Worm (Caenorhabditis elegans): Measurements from ENCODE around the gene C25G4.7.
A peak's percentile ranks its signal among the peaks of the same experiment; 100 is the strongest.

ce11 chrIV:12417536-12418195 lies 39.0 kb upstream of the C25G4.7 start, which contains the start of gene F08G5.3:
- no peak for TF ChIP-seq nfya-1 (tag; optimal IDR thresholded peaks at IDR 0.05; ENCODE audit: borderline replicate concordance, insufficient read depth)
- 0 out of 2 replicates have a peak, but pooled peaks have one; percentile 33 for TF ChIP-seq C17E4.6 (GFP tag; IDR thresholded peaks at IDR 0.05)
- TF ChIP-seq B0035.1 (tag; optimal IDR thresholded peaks at IDR 0.05) = no peak
- TF ChIP-seq egl-18 (GFP tag; IDR thresholded peaks at IDR 0.05) = 0 out of 2 replicates have a peak, but pooled peaks have one; percentile 9
- peak; percentile 27 for TF ChIP-seq ceh-79 (tag; optimal IDR thresholded peaks at IDR 0.05)
- TF ChIP-seq dpff-1 (tag; optimal IDR thresholded peaks at IDR 0.05) = no peak
- TF ChIP-seq Y95B8A.8 (GFP tag; IDR thresholded peaks at IDR 0.05) = no peak
- no peak for TF ChIP-seq aptf-3 (GFP tag; IDR thresholded peaks at IDR 0.05)
- peak; percentile 49 to 90 for TF ChIP-seq rec-8 (tag; optimal IDR thresholded peaks at IDR 0.05)
